Worm (Caenorhabditis elegans) whole organism, L3 larva: ENCODE data around the gene ins-12.

Experiments used
- aly-2 ChIP-seq: fragments of 150-350 bp; optimal IDR thresholded peaks from 2 replicates; lab custom pipeline; 2014; ENCODE audit warnings: missing biosample characterization, missing genetic modification characterization
- eor-1 ChIP-seq, 2 experiments: fragments of 150-350 bp; optimal IDR thresholded peaks; 2 replicates each; lab custom pipeline; 2014 to 2018; ENCODE audit warnings: missing biosample characterization in 2 of 2, missing genetic modification characterization in 2 of 2
- fos-1 ChIP-seq: fragments of 150-350 bp; optimal IDR thresholded peaks from 2 replicates; lab custom pipeline; 2014; ENCODE audit warnings: missing biosample characterization, missing genetic modification characterization
- mdl-1 ChIP-seq: fragments of 150-350 bp; optimal IDR thresholded peaks from 2 replicates; lab custom pipeline; 2014; ENCODE audit warnings: missing biosample characterization, missing genetic modification characterization
- nhr-237 ChIP-seq: fragments of 150-350 bp; optimal IDR thresholded peaks from 2 replicates; lab custom pipeline; 2014; ENCODE audit warnings: missing biosample characterization, missing genetic modification characterization
- pha-4 ChIP-seq: fragments of 150-350 bp; optimal IDR thresholded peaks from 2 replicates; lab custom pipeline; 2014; ENCODE audit warnings: missing biosample characterization, missing genetic modification reagents, missing genetic modification characterization
- zag-1 ChIP-seq: fragments of 150-350 bp; optimal IDR thresholded peaks from 2 replicates; lab custom pipeline; 2014; ENCODE audit warnings: missing biosample characterization, missing genetic modification characterization
- ztf-4 ChIP-seq: fragments of 150-350 bp; optimal IDR thresholded peaks from 2 replicates; lab custom pipeline; 2014; ENCODE audit warnings: missing biosample characterization, missing genetic modification characterization

DNA sequence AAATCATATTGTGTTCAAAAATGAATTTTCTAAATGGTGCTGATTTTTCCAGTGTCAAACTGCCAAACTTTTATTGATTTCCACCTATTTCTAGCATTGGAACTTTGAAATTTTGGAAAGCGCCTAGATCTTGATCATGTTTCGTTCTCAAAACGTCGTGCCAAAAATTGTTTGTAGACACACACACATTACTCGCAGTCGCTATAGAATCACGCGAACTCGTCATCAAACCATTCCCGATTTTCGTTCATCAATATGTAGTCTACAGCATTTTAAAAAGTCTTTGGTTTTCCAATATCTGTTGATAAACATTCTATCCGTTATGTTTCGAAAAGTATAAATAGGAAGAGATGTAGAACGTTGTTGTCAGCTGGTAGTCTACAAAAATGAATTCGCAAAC is 15.9 kb downstream of the ins-12 start, which contains the start of the genes C17C3.1 and C17C3.15:
- TF ChIP-seq zag-1 (no peak), aly-2 (no peak), ztf-4 (tag; lab: Kevin White, UChicago) (no peak), fos-1 (no peak), nhr-237 (tag; lab: Kevin White, UChicago) (no peak), eor-1 (tag; optimal IDR thresholded peaks at IDR 0.05; lab: Kevin White, UChicago) (no peak), pha-4 (tag; lab: Kevin White, UChicago) (no peak), mdl-1 (tag; lab: Kevin White, UChicago) (no peak)
